Fruit fly (Drosophila melanogaster): ENCODE results near the gene SerRS-m.

The SerRS-m gene

dm6 chr3R:15350993-15351426 lies 10.5 kb downstream of the SerRS-m start, which contains the start of the genes Trs33 and Tmtc4 (continued):
- TF ChIP-seq Hnf4 (GFP tag; optimal IDR thresholded peaks at IDR 0.05) (no peak), dmrt93B (GFP tag; optimal IDR thresholded peaks at IDR 0.05) (no peak), Hr83 (GFP tag; optimal IDR thresholded peaks at IDR 0.05; ENCODE audit: poor library complexity, severe bottlenecking) (peak; percentile 23), Abd-B (GFP tag; optimal IDR thresholded peaks at IDR 0.05) (no peak), tai (GFP tag; optimal IDR thresholded peaks at IDR 0.05) (no peak), HLH106 (tag; optimal IDR thresholded peaks at IDR 0.05) (peak; percentile 67)

dm6 chr3R:15354019-15354418 lies 13.6 kb downstream of the SerRS-m start:
- TF ChIP-seq Mio (GFP tag; optimal IDR thresholded peaks at IDR 0.05) (no peak), rgr (GFP tag; optimal IDR thresholded peaks at IDR 0.05) (no peak), N (GFP tag; optimal IDR thresholded peaks at IDR 0.05) (no peak), Jra (GFP tag; optimal IDR thresholded peaks at IDR 0.05) (no peak), GATAd (GFP tag; optimal IDR thresholded peaks at IDR 0.05) (no peak), usp (GFP tag; optimal IDR thresholded peaks at IDR 0.05) (no peak), Dfd (GFP tag; optimal IDR thresholded peaks at IDR 0.05) (no peak), Dif (GFP tag; optimal IDR thresholded peaks at IDR 0.05; ENCODE audit: partially characterized antibody) (no peak), dmrt93B (GFP tag; optimal IDR thresholded peaks at IDR 0.05) (no peak), Hr83 (GFP tag; optimal IDR thresholded peaks at IDR 0.05; ENCODE audit: poor library complexity, severe bottlenecking) (no peak), CG9705 (GFP tag; optimal IDR thresholded peaks at IDR 0.05) (no peak), dl (GFP tag; optimal IDR thresholded peaks at IDR 0.05; ENCODE audit: insufficient read depth in 1 of 2, partially characterized antibody in 2 of 2) (no peak)

- no peak for TF ChIP-seq Hr78 (GFP tag; optimal IDR thresholded peaks at IDR 0.05)
- TF ChIP-seq woc (GFP tag; optimal IDR thresholded peaks at IDR 0.05), result no peak
- TF ChIP-seq CG9705 (GFP tag; optimal IDR thresholded peaks at IDR 0.05), result no peak
Observed at dm6 chr3R:15356152-15356551, 15.7 kb downstream of the SerRS-m start.

dm6 chr3R:15356645-15357431 lies 16.4 kb downstream of the SerRS-m start, which contains the start of the genes Atg4b and Hibch:
Gene Atg4b (minus strand): TSS chr3R:15356924.
Gene Hibch (plus strand): TSS chr3R:15357229.
- TF ChIP-seq sv (GFP tag; optimal IDR thresholded peaks at IDR 0.05), result peak; percentile 26
- no peak for TF ChIP-seq sage (GFP tag; optimal IDR thresholded peaks at IDR 0.05)
- peak; percentile 75 for TF ChIP-seq OdsH (GFP tag; optimal IDR thresholded peaks at IDR 0.05)
- TF ChIP-seq psq (GFP tag; optimal IDR thresholded peaks at IDR 0.05), result peak; percentile 73
- no peak for TF ChIP-seq CrebA (GFP tag; optimal IDR thresholded peaks at IDR 0.05; ENCODE audit: borderline replicate concordance)
- TF ChIP-seq tai (GFP tag; optimal IDR thresholded peaks at IDR 0.05), result no peak
- TF ChIP-seq br (GFP tag; optimal IDR thresholded peaks at IDR 0.05), result peak; percentile 57
- no peak for TF ChIP-seq Vsx2 (GFP tag; optimal IDR thresholded peaks at IDR 0.05; ENCODE audit: partially characterized antibody)
- TF ChIP-seq ey (GFP tag; optimal IDR thresholded peaks at IDR 0.05), result peak; percentile 56
- no peak for TF ChIP-seq Myc (optimal IDR thresholded peaks at IDR 0.05)
- TF ChIP-seq foxo (GFP tag; optimal IDR thresholded peaks at IDR 0.05), result peak in 1 of 2 experiments; percentile 83
- peak; percentile 89 for TF ChIP-seq fru (GFP tag; optimal IDR thresholded peaks at IDR 0.05)
- no peak for TF ChIP-seq Abd-B (GFP tag; optimal IDR thresholded peaks at IDR 0.05)
- TF ChIP-seq HLH106 (tag; optimal IDR thresholded peaks at IDR 0.05), result peak; percentile 93
- peak; percentile 80 for TF ChIP-seq rgr (GFP tag; optimal IDR thresholded peaks at IDR 0.05)
- TF ChIP-seq woc (GFP tag; optimal IDR thresholded peaks at IDR 0.05), result no peak
- TF ChIP-seq dl (GFP tag; optimal IDR thresholded peaks at IDR 0.05; ENCODE audit: insufficient read depth in 1 of 2, partially characterized antibody in 2 of 2), result no peak
- TF ChIP-seq N (GFP tag; optimal IDR thresholded peaks at IDR 0.05), result no peak
- peak; percentile 82 for TF ChIP-seq CG9705 (GFP tag; optimal IDR thresholded peaks at IDR 0.05)
- TF ChIP-seq brk (GFP tag; optimal IDR thresholded peaks at IDR 0.05), result no peak
- TF ChIP-seq Sp1 (GFP tag; optimal IDR thresholded peaks at IDR 0.05), result peak; percentile 84
- TF ChIP-seq h (GFP tag; optimal IDR thresholded peaks at IDR 0.05), result peak; percentile 76
- no peak for TF ChIP-seq Rel (GFP tag; optimal IDR thresholded peaks at IDR 0.05)
- TF ChIP-seq Rel (tag; optimal IDR thresholded peaks at IDR 0.05), result peak; percentile 84
- no peak for TF ChIP-seq dsf (GFP tag; optimal IDR thresholded peaks at IDR 0.05; ENCODE audit: borderline replicate concordance)
- no peak for TF ChIP-seq usp (GFP tag; optimal IDR thresholded peaks at IDR 0.05)
- no peak for TF ChIP-seq Hr83 (GFP tag; optimal IDR thresholded peaks at IDR 0.05; ENCODE audit: poor library complexity, severe bottlenecking)

All from whole organism, wandering third instar larva.